Fruit fly (Drosophila melanogaster) whole organism, adult: Measurements from ENCODE around the gene CG14377.

ENCODE experiments used
- CG11617 ChIP-seq: fragments of 200-800 bp; sonication (Bioruptor generic); optimal IDR thresholded peaks from 2 replicates; lab custom pipeline; 2017; ENCODE audit warnings: mild to moderate bottlenecking, missing biosample characterization, missing genetic modification reagents, missing genetic modification characterization
- CG12768 ChIP-seq: fragments of 200-800 bp; sonication (Bioruptor generic); optimal IDR thresholded peaks from 2 replicates; lab custom pipeline; 2017; ENCODE audit warnings: missing biosample characterization, missing genetic modification characterization, mild to moderate bottlenecking, moderate library complexity, missing genetic modification reagents
- CG14711 ChIP-seq: fragments of 200-800 bp; sonication (Bioruptor generic); optimal IDR thresholded peaks from 2 replicates; lab custom pipeline; 2018; ENCODE audit warnings: missing biosample characterization, mild to moderate bottlenecking, missing genetic modification characterization, moderate library complexity
- CG1620 ChIP-seq: fragments of 200-800 bp; sonication (Bioruptor generic); optimal IDR thresholded peaks from 2 replicates; lab custom pipeline; 2016; ENCODE audit warnings: missing biosample characterization, missing genetic modification characterization
- CG33017 ChIP-seq: fragments of 200-800 bp; sonication (Bioruptor generic); optimal IDR thresholded peaks from 2 replicates; lab custom pipeline; 2018; ENCODE audit warnings: missing biosample characterization, mild to moderate bottlenecking, missing genetic modification characterization, moderate library complexity
- CG5204 ChIP-seq: fragments of 200-800 bp; sonication (Bioruptor generic); optimal IDR thresholded peaks from 2 replicates; lab custom pipeline; 2016; ENCODE audit warnings: missing biosample characterization, missing genetic modification characterization
- CG7045 ChIP-seq: fragments of 200-800 bp; sonication (Bioruptor generic); optimal IDR thresholded peaks from 2 replicates; lab custom pipeline; 2017; ENCODE audit warnings: missing biosample characterization, mild to moderate bottlenecking, missing genetic modification characterization
- CG7101 ChIP-seq: fragments of 200-800 bp; sonication (Bioruptor generic); optimal IDR thresholded peaks from 2 replicates; lab custom pipeline; 2018; ENCODE audit warnings: missing biosample characterization, mild to moderate bottlenecking, missing genetic modification characterization, moderate library complexity
- Clk ChIP-seq: fragments of 200-800 bp; sonication (Bioruptor generic); optimal IDR thresholded peaks from 2 replicates; lab custom pipeline; 2017; ENCODE audit warnings: missing biosample characterization, missing genetic modification characterization
- Crg-1 ChIP-seq: fragments of 200-800 bp; sonication (Bioruptor generic); optimal IDR thresholded peaks from 2 replicates; lab custom pipeline; 2016; ENCODE audit warnings: missing biosample characterization, missing genetic modification characterization
- Hr96 ChIP-seq: fragments of 200-800 bp; sonication (Bioruptor generic); optimal IDR thresholded peaks from 2 replicates; lab custom pipeline; 2016; ENCODE audit warnings: missing biosample characterization, missing genetic modification characterization
- Mnt ChIP-seq: fragments of 200-800 bp; sonication (Bioruptor generic); optimal IDR thresholded peaks from 2 replicates; lab custom pipeline; 2016; ENCODE audit warnings: missing biosample characterization, mild to moderate bottlenecking, missing genetic modification characterization
- bab1 ChIP-seq: fragments of 200-800 bp; sonication (Bioruptor generic); optimal IDR thresholded peaks from 3 replicates; lab custom pipeline; 2019; ENCODE audit warnings: missing biosample characterization, mild to moderate bottlenecking, missing genetic modification characterization, moderate library complexity
- cic ChIP-seq: fragments of 200-800 bp; sonication (Bioruptor generic); optimal IDR thresholded peaks from 2 replicates; lab custom pipeline; 2017; ENCODE audit warnings: missing biosample characterization, mild to moderate bottlenecking, missing genetic modification characterization, moderate library complexity
- cnc ChIP-seq, 2 experiments: fragments of >200 bp; optimal IDR thresholded peaks; 2 replicates each; lab custom pipeline; 2017
- kay ChIP-seq: fragments of 200-800 bp; sonication (Bioruptor generic); peaks from one replicate; lab custom pipeline; 2016; ENCODE audit warnings: missing biosample characterization, missing genetic modification characterization, borderline replicate concordance
- ovo ChIP-seq: fragments of 200-800 bp; sonication (Bioruptor generic); optimal IDR thresholded peaks from 2 replicates; lab custom pipeline; 2016; ENCODE audit warnings: missing biosample characterization, missing genetic modification characterization
- pad ChIP-seq: fragments of 200-800 bp; sonication (Bioruptor generic); optimal IDR thresholded peaks from 3 replicates; lab custom pipeline; 2017; ENCODE audit warnings: missing biosample characterization, missing genetic modification characterization, mild to moderate bottlenecking, moderate library complexity, missing genetic modification reagents
- tj ChIP-seq: fragments of 200-800 bp; sonication (Bioruptor generic); optimal IDR thresholded peaks from 3 replicates; lab custom pipeline; 2017; ENCODE audit warnings: missing biosample characterization, mild to moderate bottlenecking, missing genetic modification characterization, moderate library complexity
- toe ChIP-seq: fragments of 200-800 bp; sonication (Bioruptor generic); optimal IDR thresholded peaks from 2 replicates; lab custom pipeline; 2016; ENCODE audit warnings: missing biosample characterization, missing genetic modification characterization

CG14377 gene

DNA sequence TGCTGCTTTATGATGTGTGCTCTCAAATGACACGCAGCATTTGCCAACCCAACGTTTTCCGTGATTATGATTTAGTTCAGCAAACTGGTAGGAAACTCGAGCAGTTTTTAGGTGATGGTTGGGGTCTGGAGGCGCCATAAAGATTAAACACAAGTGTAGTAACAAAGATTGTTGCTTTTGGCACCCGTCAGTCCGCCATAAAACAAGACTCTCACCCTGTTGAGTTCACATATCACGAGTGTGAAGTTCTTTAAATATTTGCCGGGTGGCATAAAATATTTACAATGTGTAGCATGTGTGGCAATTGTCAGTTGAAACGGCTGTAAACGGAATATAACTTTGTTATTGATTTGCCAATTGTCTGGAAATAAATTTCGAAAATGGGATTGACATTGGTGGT is 44.1 kb downstream of the CG14377 start:
- TF ChIP-seq CG33017, result no peak
- no peak for TF ChIP-seq Mnt (GFP tag; lab: Kevin White, UChicago)
- TF ChIP-seq Crg-1 (GFP tag; lab: Kevin White, UChicago), result no peak
- no peak for TF ChIP-seq pad
- TF ChIP-seq CG11617 (GFP tag; lab: Kevin White, UChicago), result no peak
- TF ChIP-seq cic, result no peak
- TF ChIP-seq CG7045, result no peak
- TF ChIP-seq CG1620 (GFP tag; lab: Kevin White, UChicago), result no peak
- no peak for TF ChIP-seq CG7101
- no peak for TF ChIP-seq CG12768 (GFP tag; lab: Kevin White, UChicago)
- TF ChIP-seq toe, result no peak
- no peak for TF ChIP-seq kay (GFP tag; lab: Kevin White, UChicago)
- no peak for TF ChIP-seq cnc (optimal IDR thresholded peaks at IDR 0.05; lab: Kevin White, UChicago)
- TF ChIP-seq Clk (GFP tag; lab: Kevin White, UChicago), result no peak
- TF ChIP-seq ovo (GFP tag; lab: Kevin White, UChicago), result no peak
- TF ChIP-seq bab1 (GFP tag; lab: Kevin White, UChicago), result no peak
- no peak for TF ChIP-seq CG14711 (tag; lab: Kevin White, UChicago)
- no peak for TF ChIP-seq CG5204 (GFP tag; lab: Kevin White, UChicago)
- no peak for TF ChIP-seq Hr96 (GFP tag; lab: Kevin White, UChicago)

DNA sequence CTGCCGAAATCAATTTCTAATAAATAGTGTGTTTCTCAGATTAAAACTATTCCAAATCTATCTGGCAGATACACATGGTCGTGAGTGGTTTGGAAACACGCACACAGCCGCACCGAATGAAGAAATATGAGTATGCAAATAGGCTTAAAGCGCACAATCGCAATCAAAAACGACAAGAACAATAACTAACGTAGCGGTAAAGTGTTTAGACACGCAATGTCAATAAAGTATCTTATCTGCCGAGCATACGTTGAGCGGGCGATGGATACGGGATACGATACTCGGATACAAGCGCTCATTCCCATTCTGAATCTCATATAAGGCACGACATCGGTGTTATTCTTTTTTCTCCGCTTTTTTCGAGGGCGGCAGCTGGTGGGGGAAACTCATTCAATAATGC is 48.4 kb downstream of the CG14377 start:
- TF ChIP-seq kay (GFP tag; lab: Kevin White, UChicago), result no peak
- no peak for TF ChIP-seq CG33017
- no peak for TF ChIP-seq CG1620 (GFP tag; lab: Kevin White, UChicago)
- no peak for TF ChIP-seq CG14711 (tag; lab: Kevin White, UChicago)
- TF ChIP-seq CG12768 (GFP tag; lab: Kevin White, UChicago), result no peak
- no peak for TF ChIP-seq ovo (GFP tag; lab: Kevin White, UChicago)
- no peak for TF ChIP-seq CG7045
- TF ChIP-seq bab1 (GFP tag; lab: Kevin White, UChicago), result no peak
- TF ChIP-seq toe, result no peak
- no peak for TF ChIP-seq pad
- no peak for TF ChIP-seq tj (GFP tag; lab: Kevin White, UChicago)
- no peak for TF ChIP-seq cic
- TF ChIP-seq Mnt (GFP tag; lab: Kevin White, UChicago), result no peak

DNA sequence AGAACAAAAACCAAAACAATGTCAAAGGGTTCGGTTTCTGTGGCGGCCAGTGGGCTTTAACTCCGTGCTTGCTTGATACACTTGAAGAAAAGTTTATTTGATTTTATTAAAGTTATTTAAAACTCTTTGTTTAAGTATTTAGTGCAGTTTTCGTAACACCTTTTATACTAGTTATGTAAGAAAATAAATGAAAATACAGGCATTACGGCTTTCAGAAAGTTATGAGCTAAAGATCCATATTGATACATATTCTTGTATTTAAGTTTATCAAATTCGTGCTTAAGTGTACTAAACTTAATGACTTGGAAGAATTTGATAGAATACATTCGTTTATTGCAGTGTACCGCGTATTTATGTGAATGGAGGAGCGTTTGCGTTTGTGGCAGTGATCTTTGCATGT is 48.9 kb downstream of the CG14377 start:
- TF ChIP-seq CG1620 (GFP tag; lab: Kevin White, UChicago), result no peak
- no peak for TF ChIP-seq CG7101
- TF ChIP-seq Mnt (GFP tag; lab: Kevin White, UChicago), result no peak
- TF ChIP-seq bab1 (GFP tag; lab: Kevin White, UChicago), result no peak
- TF ChIP-seq CG7045, result no peak
- no peak for TF ChIP-seq toe
